Fruit fly (Drosophila melanogaster) whole organism, embryonic: ENCODE measurements around the gene CG15498.
A peak's percentile ranks its signal among the peaks of the same experiment; 100 is the strongest.

Source experiments
- CG10654 ChIP-seq: fragments of 200-800 bp; sonication (Bioruptor generic); optimal IDR thresholded peaks from 2 replicates; lab custom pipeline; 2016; ENCODE audit warnings: missing biosample characterization, missing genetic modification characterization
- CG12236 ChIP-seq: fragments of 200-800 bp; sonication (Bioruptor generic); optimal IDR thresholded peaks from 2 replicates; lab custom pipeline; 2016; ENCODE audit warnings: missing biosample characterization, missing genetic modification characterization
- CG13123 ChIP-seq: fragments of 200-800 bp; sonication (Bioruptor generic); optimal IDR thresholded peaks from 2 replicates; lab custom pipeline; 2016; ENCODE audit warnings: missing biosample characterization, missing genetic modification characterization
- CG14860 ChIP-seq: fragments of 200-800 bp; sonication (Bioruptor generic); IDR thresholded peaks from 3 replicates; pipeline ENCODE4 v1.3.6; 2022; ENCODE audit warnings: missing biosample characterization, missing genetic modification characterization; ENCODE audit not compliant: partially characterized antibody
- CG17186 ChIP-seq: fragments of 200-800 bp; sonication (Bioruptor generic); optimal IDR thresholded peaks from 3 replicates; lab custom pipeline; 2017; ENCODE audit warnings: missing biosample characterization, missing genetic modification reagents, missing genetic modification characterization
- CG1792 ChIP-seq: fragments of 200-800 bp; sonication (Bioruptor generic); optimal IDR thresholded peaks from 2 replicates; lab custom pipeline; 2016; ENCODE audit warnings: missing biosample characterization, missing genetic modification characterization
- CG30403 ChIP-seq: fragments of 200-800 bp; sonication (Bioruptor generic); optimal IDR thresholded peaks from 3 replicates; lab custom pipeline; 2016; ENCODE audit warnings: missing biosample characterization, missing genetic modification characterization
- CG3407 ChIP-seq: fragments of 200-800 bp; sonication (Bioruptor generic); optimal IDR thresholded peaks from 2 replicates; lab custom pipeline; 2018; ENCODE audit warnings: missing biosample characterization, mild to moderate bottlenecking, missing genetic modification characterization
- CG6791 ChIP-seq: fragments of 200-800 bp; sonication (Bioruptor generic); IDR thresholded peaks from 3 replicates; pipeline ENCODE4 v1.3.6; 2022; ENCODE audit warnings: missing biosample characterization, missing genetic modification characterization; ENCODE audit not compliant: partially characterized antibody
- CG7556 ChIP-seq: fragments of 200-800 bp; sonication (Bioruptor generic); optimal IDR thresholded peaks from 2 replicates; lab custom pipeline; 2017; ENCODE audit warnings: missing biosample characterization, mild to moderate bottlenecking, missing genetic modification characterization
- CG8359 ChIP-seq: fragments of 200-800 bp; sonication (Bioruptor generic); optimal IDR thresholded peaks from 2 replicates; lab custom pipeline; 2017; ENCODE audit warnings: missing biosample characterization, mild to moderate bottlenecking, missing genetic modification characterization, borderline replicate concordance
- CG8765 ChIP-seq: fragments of 200-800 bp; sonication (Bioruptor generic); IDR thresholded peaks from 2 replicates; pipeline ENCODE4 v1.3.6; 2022; ENCODE audit warnings: missing biosample characterization, missing genetic modification characterization
- CG9876 ChIP-seq: fragments of 200-800 bp; sonication (Bioruptor generic); optimal IDR thresholded peaks from 2 replicates; lab custom pipeline; 2016; ENCODE audit warnings: missing biosample characterization, missing genetic modification characterization
- Chrac-16 ChIP-seq: fragments of 200-800 bp; sonication (Bioruptor generic); optimal IDR thresholded peaks from 3 replicates; lab custom pipeline; 2016; ENCODE audit warnings: missing biosample characterization, missing genetic modification characterization
- CoRest ChIP-seq: fragments of 200-800 bp; sonication (Bioruptor generic); optimal IDR thresholded peaks from 3 replicates; lab custom pipeline; 2018; ENCODE audit warnings: missing biosample characterization, mild to moderate bottlenecking, missing genetic modification characterization, moderate library complexity
- Dll ChIP-seq: fragments of 200-800 bp; sonication (Bioruptor generic); IDR thresholded peaks from 4 replicates; pipeline ENCODE4 v1.3.6; 2022; ENCODE audit warnings: missing biosample characterization, missing genetic modification characterization; ENCODE audit not compliant: partially characterized antibody
- Dp ChIP-seq: fragments of 200-800 bp; sonication (Bioruptor generic); optimal IDR thresholded peaks from 2 replicates; lab custom pipeline; 2018; ENCODE audit warnings: missing biosample characterization, mild to moderate bottlenecking, missing genetic modification characterization, moderate library complexity
- Ets65A ChIP-seq: fragments of 200-800 bp; sonication (Bioruptor generic); peaks from one replicate; lab custom pipeline; 2016; ENCODE audit warnings: missing biosample characterization, missing genetic modification characterization
- Gug ChIP-seq: fragments of 200-800 bp; sonication (Bioruptor generic); IDR thresholded peaks from 4 replicates; pipeline ENCODE4 v1.3.6; 2022; ENCODE audit warnings: missing biosample characterization, missing genetic modification characterization
- HmgD ChIP-seq: fragments of 200-800 bp; sonication (Bioruptor generic); optimal IDR thresholded peaks from 3 replicates; lab custom pipeline; 2016; ENCODE audit warnings: missing biosample characterization, missing genetic modification characterization
- Hmr ChIP-seq: fragments of 200-800 bp; sonication (Bioruptor generic); optimal IDR thresholded peaks from 3 replicates; lab custom pipeline; 2017; ENCODE audit warnings: mild to moderate bottlenecking, missing biosample characterization, missing genetic modification reagents, missing genetic modification characterization
- Hmx ChIP-seq: fragments of 200-800 bp; sonication (Bioruptor generic); optimal IDR thresholded peaks from 2 replicates; lab custom pipeline; 2016; ENCODE audit warnings: missing biosample characterization, missing genetic modification characterization
- Lhr ChIP-seq: fragments of 200-800 bp; sonication (Bioruptor generic); optimal IDR thresholded peaks from 3 replicates; lab custom pipeline; 2017; ENCODE audit warnings: mild to moderate bottlenecking, missing biosample characterization, missing genetic modification reagents, missing genetic modification characterization
- MESR4 ChIP-seq: fragments of 200-800 bp; sonication (Bioruptor generic); optimal IDR thresholded peaks from 2 replicates; lab custom pipeline; 2018; ENCODE audit warnings: missing biosample characterization, mild to moderate bottlenecking, missing genetic modification characterization, moderate library complexity
- Mrtf ChIP-seq: fragments of 200-800 bp; sonication (Bioruptor generic); IDR thresholded peaks from 3 replicates; pipeline ENCODE4 v1.3.6; 2022; ENCODE audit warnings: missing biosample characterization, missing genetic modification characterization
- NK7.1 ChIP-seq: fragments of 200-800 bp; sonication (Bioruptor generic); optimal IDR thresholded peaks from 3 replicates; lab custom pipeline; 2016; ENCODE audit warnings: missing biosample characterization, missing genetic modification characterization
- Neu2 ChIP-seq: fragments of 200-800 bp; sonication (Bioruptor generic); optimal IDR thresholded peaks from 3 replicates; lab custom pipeline; 2016; ENCODE audit warnings: missing biosample characterization, missing genetic modification characterization, borderline replicate concordance
- Pdp1 ChIP-seq, 2 experiments: fragments of 200-800 bp; sonication (Bioruptor generic); optimal IDR thresholded peaks; 3 replicates each; lab custom pipeline; 2016; ENCODE audit warnings: missing biosample characterization in 2 of 2, missing genetic modification characterization in 2 of 2, mild to moderate bottlenecking in 1 of 2, moderate library complexity in 1 of 2
- Rfx ChIP-seq: fragments of 200-800 bp; sonication (Bioruptor generic); IDR thresholded peaks from 2 replicates; pipeline ENCODE4 v1.3.6; 2022; ENCODE audit warnings: missing biosample characterization, missing genetic modification characterization
- Six4 ChIP-seq: fragments of 200-800 bp; sonication (Bioruptor generic); optimal IDR thresholded peaks from 2 replicates; lab custom pipeline; 2016; ENCODE audit warnings: missing biosample characterization, missing genetic modification characterization
- Sry-δ ChIP-seq: fragments of 200-800 bp; sonication (Bioruptor generic); optimal IDR thresholded peaks from 2 replicates; lab custom pipeline; 2016; ENCODE audit warnings: missing biosample characterization, missing genetic modification characterization
- TFAM ChIP-seq: fragments of 200-800 bp; sonication (Bioruptor generic); optimal IDR thresholded peaks from 2 replicates; lab custom pipeline; 2017; ENCODE audit warnings: missing biosample characterization, missing genetic modification characterization, inconsistent platforms
- chn ChIP-seq: fragments of 200-800 bp; sonication (Bioruptor generic); optimal IDR thresholded peaks from 2 replicates; lab custom pipeline; 2016; ENCODE audit warnings: missing biosample characterization, missing genetic modification characterization
- fd96Cb ChIP-seq: fragments of 200-800 bp; sonication (Bioruptor generic); optimal IDR thresholded peaks from 2 replicates; lab custom pipeline; 2018; ENCODE audit warnings: missing biosample characterization, mild to moderate bottlenecking, missing genetic modification characterization, moderate library complexity
- fru ChIP-seq: fragments of >200 bp; optimal IDR thresholded peaks from 2 replicates; lab custom pipeline; 2017
- jing ChIP-seq: fragments of 200-800 bp; sonication (Bioruptor generic); optimal IDR thresholded peaks from 2 replicates; lab custom pipeline; 2018; ENCODE audit warnings: missing biosample characterization, mild to moderate bottlenecking, missing genetic modification characterization
- luna ChIP-seq: fragments of 200-800 bp; sonication (Bioruptor generic); optimal IDR thresholded peaks from 2 replicates; lab custom pipeline; 2016; ENCODE audit warnings: missing biosample characterization, missing genetic modification characterization
- maf-S ChIP-seq: fragments of 200-800 bp; sonication (Bioruptor generic); optimal IDR thresholded peaks from 2 replicates; lab custom pipeline; 2016; ENCODE audit warnings: missing biosample characterization, missing genetic modification characterization
- pfk ChIP-seq: fragments of 200-800 bp; sonication (Bioruptor generic); optimal IDR thresholded peaks from 2 replicates; lab custom pipeline; 2018; ENCODE audit warnings: missing biosample characterization, mild to moderate bottlenecking, missing genetic modification characterization, moderate library complexity
- tup ChIP-seq: fragments of 200-800 bp; sonication (Bioruptor generic); optimal IDR thresholded peaks from 2 replicates; lab custom pipeline; 2016; ENCODE audit warnings: missing biosample characterization, mild to moderate bottlenecking, missing genetic modification characterization, moderate library complexity
- tx ChIP-seq: fragments of 200-800 bp; sonication (Bioruptor generic); optimal IDR thresholded peaks from 2 replicates; lab custom pipeline; 2016; ENCODE audit warnings: missing biosample characterization, missing genetic modification characterization
- vfl ChIP-seq: fragments of 200-800 bp; sonication (Bioruptor generic); optimal IDR thresholded peaks from 2 replicates; lab custom pipeline; 2016; ENCODE audit warnings: missing biosample characterization, missing genetic modification characterization

CG15498 gene

DNA sequence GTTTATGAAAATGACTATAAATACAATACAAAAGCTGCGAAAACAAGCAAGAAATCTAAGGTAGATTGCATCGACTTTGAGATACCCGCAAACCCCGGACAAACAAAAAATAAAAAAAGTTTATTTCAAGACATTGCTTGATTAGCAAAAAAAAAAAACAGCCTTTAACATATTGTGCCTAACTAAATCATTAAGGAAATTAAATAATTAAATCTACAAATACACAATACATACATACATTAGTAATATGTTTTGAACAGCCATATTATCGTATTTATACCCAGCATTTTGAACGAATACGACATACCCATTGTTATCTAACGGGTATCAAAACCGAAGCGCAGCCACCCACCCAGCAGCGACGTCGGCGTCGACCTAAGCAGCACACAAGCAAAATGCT, 44.0 kb upstream of the CG15498 start (continued):
- TF ChIP-seq NK7.1 (GFP tag; lab: Kevin White, UChicago) = no peak
- peak; percentile 63 for TF ChIP-seq CG7556 (GFP tag; lab: Kevin White, UChicago)
- no peak for TF ChIP-seq CG9876
- no peak for TF ChIP-seq vfl
- TF ChIP-seq Hmx = no peak
- no peak for TF ChIP-seq Dp (GFP tag; lab: Kevin White, UChicago)
- no peak for TF ChIP-seq Hmr (GFP tag; lab: Kevin White, UChicago)
- peak; percentile 22 for TF ChIP-seq jing (GFP tag; lab: Kevin White, UChicago)
- no peak for TF ChIP-seq CG8765 (GFP tag; lab: Robert Waterston, UW)
- TF ChIP-seq CG12236 (GFP tag; lab: Kevin White, UChicago) = no peak
- TF ChIP-seq Pdp1 (GFP tag; optimal IDR thresholded peaks at IDR 0.05; lab: Kevin White, UChicago) = peak in 1 of 2 experiments; percentile 41
- peak; percentile 71 for TF ChIP-seq CG30403 (GFP tag; lab: Kevin White, UChicago)
- TF ChIP-seq CG13123 (GFP tag; lab: Kevin White, UChicago) = no peak
- TF ChIP-seq fd96Cb = peak; percentile 72
- TF ChIP-seq CG6791 (GFP tag; lab: Robert Waterston, UW) = no peak
- no peak for TF ChIP-seq CG14860
- TF ChIP-seq luna (GFP tag; lab: Kevin White, UChicago) = no peak
- TF ChIP-seq chn (GFP tag; lab: Kevin White, UChicago) = no peak
- TF ChIP-seq CG3407 = no peak
- TF ChIP-seq Chrac-16 (GFP tag; lab: Kevin White, UChicago) = peak; percentile 58
- no peak for TF ChIP-seq tup (GFP tag; lab: Kevin White, UChicago)
- TF ChIP-seq Dll (GFP tag; lab: Robert Waterston, UW) = no peak
- no peak for TF ChIP-seq tx (GFP tag; lab: Kevin White, UChicago)
- no peak for TF ChIP-seq CG17186 (GFP tag; lab: Kevin White, UChicago)
- no peak for TF ChIP-seq Six4
- no peak for TF ChIP-seq Sry-δ (GFP tag; lab: Kevin White, UChicago)
- TF ChIP-seq Lhr = no peak
- TF ChIP-seq Gug (GFP tag; lab: Robert Waterston, UW) = peak; percentile 60; the same call in 1 of the 4 replicates
- TF ChIP-seq Neu2 (GFP tag; lab: Kevin White, UChicago) = no peak
- no peak for TF ChIP-seq Mrtf (GFP tag; lab: Robert Waterston, UW)
- no peak for TF ChIP-seq CG1792 (GFP tag; lab: Kevin White, UChicago)
- no peak for TF ChIP-seq pfk (GFP tag; lab: Kevin White, UChicago)
- no peak for TF ChIP-seq MESR4 (GFP tag; lab: Kevin White, UChicago)
- no peak for TF ChIP-seq maf-S
- no peak for TF ChIP-seq CG10654 (GFP tag; lab: Kevin White, UChicago)
- no peak for TF ChIP-seq fru (lab: Kevin White, UChicago)
- TF ChIP-seq Rfx (GFP tag; lab: Robert Waterston, UW) = no peak
- TF ChIP-seq CoRest (tag; lab: Kevin White, UChicago) = peak; percentile 73
- TF ChIP-seq Ets65A = peak; percentile 75
- no peak for TF ChIP-seq CG8359 (GFP tag; lab: Kevin White, UChicago)
- TF ChIP-seq HmgD (GFP tag; lab: Kevin White, UChicago) = no peak
- no peak for TF ChIP-seq TFAM
